Fruit fly (Drosophila melanogaster): Measurements from ENCODE around the gene AspRS-m.

The AspRS-m gene

dm6 chr2L:16793970-16794369, 32.9 kb upstream of the AspRS-m start, which contains the start of gene Ugt37C2:
TSS of gene Ugt37C2 (plus strand) at chr2L:16794211.
- TF ChIP-seq dmrt93B (GFP tag; optimal IDR thresholded peaks at IDR 0.05) = no peak
- TF ChIP-seq GATAd (GFP tag; optimal IDR thresholded peaks at IDR 0.05) = no peak
- TF ChIP-seq Hnf4 (GFP tag; optimal IDR thresholded peaks at IDR 0.05) = no peak
- no peak for TF ChIP-seq CG32264 (GFP tag; optimal IDR thresholded peaks at IDR 0.05)
- TF ChIP-seq Dfd (GFP tag; optimal IDR thresholded peaks at IDR 0.05) = no peak
- no peak for TF ChIP-seq rgr (GFP tag; optimal IDR thresholded peaks at IDR 0.05)
- TF ChIP-seq usp (GFP tag; optimal IDR thresholded peaks at IDR 0.05) = no peak

- TF ChIP-seq rgr (GFP tag; optimal IDR thresholded peaks at IDR 0.05) = no peak
- no peak for TF ChIP-seq sv (GFP tag; optimal IDR thresholded peaks at IDR 0.05)
- TF ChIP-seq dsf (GFP tag; optimal IDR thresholded peaks at IDR 0.05; ENCODE audit: borderline replicate concordance) = no peak
- no peak for TF ChIP-seq Vsx2 (GFP tag; optimal IDR thresholded peaks at IDR 0.05; ENCODE audit: partially characterized antibody)
- no peak for TF ChIP-seq N (GFP tag; optimal IDR thresholded peaks at IDR 0.05)
- TF ChIP-seq Abd-B (GFP tag; optimal IDR thresholded peaks at IDR 0.05) = no peak
- TF ChIP-seq CG9705 (GFP tag; optimal IDR thresholded peaks at IDR 0.05) = no peak
- TF ChIP-seq pan (optimal IDR thresholded peaks at IDR 0.05) = no peak
- TF ChIP-seq Dif (GFP tag; optimal IDR thresholded peaks at IDR 0.05; ENCODE audit: partially characterized antibody) = no peak
- no peak for TF ChIP-seq GATAd (GFP tag; optimal IDR thresholded peaks at IDR 0.05)
- TF ChIP-seq woc (GFP tag; optimal IDR thresholded peaks at IDR 0.05) = no peak
- no peak for TF ChIP-seq lola (GFP tag; optimal IDR thresholded peaks at IDR 0.05)
- no peak for TF ChIP-seq Sp1 (GFP tag; optimal IDR thresholded peaks at IDR 0.05)
- TF ChIP-seq OdsH (GFP tag; optimal IDR thresholded peaks at IDR 0.05) = no peak
- TF ChIP-seq jim (GFP tag; optimal IDR thresholded peaks at IDR 0.05) = no peak
Measured at dm6 chr2L:16796104-16796645, 30.7 kb upstream of the AspRS-m start, which contains the start of gene Ugt37E1. TSS of gene Ugt37E1 (plus strand) at chr2L:16796595.

dm6 chr2L:16798705-16799104, 28.2 kb upstream of the AspRS-m start, which contains the start of gene Ugt37D1:
TSS of gene Ugt37D1 (plus strand) at chr2L:16799025.
- TF ChIP-seq OdsH (GFP tag; optimal IDR thresholded peaks at IDR 0.05) (no peak), usp (GFP tag; optimal IDR thresholded peaks at IDR 0.05) (no peak), Dif (GFP tag; optimal IDR thresholded peaks at IDR 0.05; ENCODE audit: partially characterized antibody) (no peak), rgr (GFP tag; optimal IDR thresholded peaks at IDR 0.05) (no peak), fru (GFP tag; optimal IDR thresholded peaks at IDR 0.05) (no peak), sage (GFP tag; optimal IDR thresholded peaks at IDR 0.05) (no peak), ey (GFP tag; optimal IDR thresholded peaks at IDR 0.05) (no peak), Hr83 (GFP tag; optimal IDR thresholded peaks at IDR 0.05; ENCODE audit: poor library complexity, severe bottlenecking) (no peak), HLH106 (tag; optimal IDR thresholded peaks at IDR 0.05) (no peak), Myc (optimal IDR thresholded peaks at IDR 0.05) (no peak), foxo (GFP tag; optimal IDR thresholded peaks at IDR 0.05) (no peak), Rel (GFP tag; optimal IDR thresholded peaks at IDR 0.05) (no peak), Rel (tag; optimal IDR thresholded peaks at IDR 0.05) (no peak), sv (GFP tag; optimal IDR thresholded peaks at IDR 0.05) (no peak), h (GFP tag; optimal IDR thresholded peaks at IDR 0.05) (no peak), Abd-B (GFP tag; optimal IDR thresholded peaks at IDR 0.05) (no peak), brk (GFP tag; optimal IDR thresholded peaks at IDR 0.05) (no peak), GATAd (GFP tag; optimal IDR thresholded peaks at IDR 0.05) (no peak), Dfd (GFP tag; optimal IDR thresholded peaks at IDR 0.05) (no peak), jim (GFP tag; optimal IDR thresholded peaks at IDR 0.05) (no peak)

DNA sequence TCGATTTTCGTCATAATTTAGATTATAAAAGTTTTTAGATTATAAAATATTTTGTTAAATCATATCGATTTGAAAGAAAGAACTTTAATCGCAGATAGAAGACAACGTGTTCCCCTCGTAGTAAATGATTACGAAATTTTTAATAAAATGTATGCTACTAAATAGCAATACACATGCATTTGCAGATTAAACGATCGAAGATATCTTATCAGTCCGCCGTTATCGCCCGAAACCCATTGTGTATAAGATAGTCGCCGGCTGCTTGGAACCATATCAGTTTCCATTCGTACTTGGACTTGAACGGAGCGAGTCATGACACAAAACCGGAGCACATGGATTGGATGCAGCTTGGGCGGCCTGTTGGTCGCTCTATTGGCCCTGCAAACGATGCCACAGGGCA, 27.4 kb upstream of the AspRS-m start:
- no peak for TF ChIP-seq lola (GFP tag; optimal IDR thresholded peaks at IDR 0.05)
- TF ChIP-seq ey (GFP tag; optimal IDR thresholded peaks at IDR 0.05) = no peak
- no peak for TF ChIP-seq Dif (GFP tag; optimal IDR thresholded peaks at IDR 0.05; ENCODE audit: partially characterized antibody)
- TF ChIP-seq CG32264 (GFP tag; optimal IDR thresholded peaks at IDR 0.05) = no peak
- TF ChIP-seq Dfd (GFP tag; optimal IDR thresholded peaks at IDR 0.05) = no peak
- no peak for TF ChIP-seq HLH106 (tag; optimal IDR thresholded peaks at IDR 0.05)
- TF ChIP-seq CG9705 (GFP tag; optimal IDR thresholded peaks at IDR 0.05) = no peak
- TF ChIP-seq CrebA (GFP tag; optimal IDR thresholded peaks at IDR 0.05; ENCODE audit: borderline replicate concordance) = no peak
- TF ChIP-seq dsf (GFP tag; optimal IDR thresholded peaks at IDR 0.05; ENCODE audit: borderline replicate concordance) = no peak
- no peak for TF ChIP-seq foxo (GFP tag; optimal IDR thresholded peaks at IDR 0.05)

Data from whole organism, wandering third instar larva.